Worm (Caenorhabditis elegans): ENCODE results near the gene T16G12.7.

DNA sequence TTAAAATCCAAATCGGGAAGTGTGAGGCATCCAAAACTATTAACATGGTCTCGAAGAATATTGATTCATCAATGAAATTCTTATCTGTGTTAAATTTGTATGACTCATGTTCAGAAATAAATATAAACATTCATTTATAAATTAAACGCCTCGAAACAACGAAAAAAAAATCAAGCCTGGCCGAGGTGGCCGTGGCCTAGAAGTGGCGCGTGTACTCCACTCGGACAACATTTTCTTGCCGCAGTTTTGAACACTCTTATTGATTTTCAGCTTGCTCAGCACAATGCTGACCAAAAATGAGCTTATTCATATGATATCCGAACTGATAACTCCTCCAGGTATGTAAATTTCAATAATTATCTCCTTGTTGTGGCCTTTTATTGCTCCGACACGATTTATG, 24.2 kb upstream of the T16G12.7 start, which contains the start of gene ekl-6:
- TF ChIP-seq sptf-2 (GFP tag; optimal IDR thresholded peaks at IDR 0.05), result no peak
- TF ChIP-seq bed-1 (GFP tag; IDR thresholded peaks at IDR 0.05), result no peak
